Fruit fly (Drosophila melanogaster) whole organism, embryonic: ENCODE results near the gene Prosalpha6.

Experiments
- Atf6 ChIP-seq: fragments of 200-800 bp; sonication (Bioruptor generic); IDR thresholded peaks from 2 replicates; pipeline ENCODE4 v1.3.6; 2022; ENCODE audit warnings: missing biosample characterization, missing genetic modification characterization
- B-H1 ChIP-seq: fragments of 200-800 bp; sonication (Bioruptor generic); IDR thresholded peaks from 3 replicates; pipeline ENCODE4 v1.3.6; 2022; ENCODE audit warnings: missing biosample characterization, missing genetic modification characterization
- BtbVII ChIP-seq: fragments of 200-800 bp; sonication (Bioruptor generic); optimal IDR thresholded peaks from 3 replicates; lab custom pipeline; 2017; ENCODE audit warnings: missing biosample characterization, mild to moderate bottlenecking, missing genetic modification characterization
- CG10209 ChIP-seq: fragments of 200-800 bp; sonication (Bioruptor generic); optimal IDR thresholded peaks from 3 replicates; lab custom pipeline; 2017; ENCODE audit warnings: missing biosample characterization, mild to moderate bottlenecking, missing genetic modification characterization, missing genetic modification reagents
- CG12236 ChIP-seq: fragments of 200-800 bp; sonication (Bioruptor generic); optimal IDR thresholded peaks from 2 replicates; lab custom pipeline; 2016; ENCODE audit warnings: missing biosample characterization, missing genetic modification characterization
- CG1233 ChIP-seq: fragments of 200-800 bp; sonication (Bioruptor generic); optimal IDR thresholded peaks from 4 replicates; lab custom pipeline; 2018; ENCODE audit warnings: missing biosample characterization, mild to moderate bottlenecking, missing genetic modification characterization
- CG12769 ChIP-seq: fragments of 200-800 bp; sonication (Bioruptor generic); optimal IDR thresholded peaks from 2 replicates; lab custom pipeline; 2019; ENCODE audit warnings: missing biosample characterization, mild to moderate bottlenecking, missing genetic modification characterization, moderate library complexity
- CG14860 ChIP-seq: fragments of 200-800 bp; sonication (Bioruptor generic); IDR thresholded peaks from 3 replicates; pipeline ENCODE4 v1.3.6; 2022; ENCODE audit warnings: missing biosample characterization, missing genetic modification characterization; ENCODE audit not compliant: partially characterized antibody
- CG1529 ChIP-seq: fragments of 200-800 bp; sonication (Bioruptor generic); optimal IDR thresholded peaks from 3 replicates; lab custom pipeline; 2018; ENCODE audit warnings: missing biosample characterization, missing genetic modification characterization
- CG1832 ChIP-seq: fragments of 200-800 bp; sonication (Bioruptor generic); optimal IDR thresholded peaks from 2 replicates; lab custom pipeline; 2017; ENCODE audit warnings: missing biosample characterization, mild to moderate bottlenecking, missing genetic modification characterization, inconsistent platforms
- CG18619 ChIP-seq: fragments of 200-800 bp; sonication (Bioruptor generic); optimal IDR thresholded peaks from 3 replicates; lab custom pipeline; 2017; ENCODE audit warnings: missing biosample characterization, mild to moderate bottlenecking, missing genetic modification characterization
- CG2129 ChIP-seq: fragments of 200-800 bp; sonication (Bioruptor generic); IDR thresholded peaks from 2 replicates; pipeline ENCODE4 v1.3.6; 2022; ENCODE audit warnings: missing biosample characterization, missing genetic modification characterization; ENCODE audit not compliant: partially characterized antibody
- CG30020 ChIP-seq: fragments of 200-800 bp; optimal IDR thresholded peaks from 2 replicates; lab custom pipeline; 2019; ENCODE audit warnings: missing biosample characterization, mild to moderate bottlenecking, missing genetic modification characterization, moderate library complexity
- CG30431 ChIP-seq: fragments of 200-800 bp; sonication (Bioruptor generic); optimal IDR thresholded peaks from 2 replicates; lab custom pipeline; 2017; ENCODE audit warnings: missing biosample characterization, missing genetic modification characterization
- CG31224 ChIP-seq: fragments of 200-800 bp; sonication (Bioruptor generic); IDR thresholded peaks from 2 replicates; pipeline ENCODE4 v1.3.6; 2022; ENCODE audit warnings: missing biosample characterization, missing genetic modification characterization
- CG3281 ChIP-seq: fragments of 200-800 bp; sonication (Bioruptor generic); optimal IDR thresholded peaks from 3 replicates; lab custom pipeline; 2017; ENCODE audit warnings: missing biosample characterization, mild to moderate bottlenecking, missing genetic modification characterization
- CG34376 ChIP-seq: fragments of 200-800 bp; sonication (Bioruptor generic); optimal IDR thresholded peaks from 2 replicates; lab custom pipeline; 2018; ENCODE audit warnings: missing biosample characterization, mild to moderate bottlenecking, missing genetic modification characterization
- CG4820 ChIP-seq: fragments of 200-800 bp; sonication (Bioruptor generic); optimal IDR thresholded peaks from 3 replicates; lab custom pipeline; 2016; ENCODE audit warnings: missing biosample characterization, missing genetic modification characterization
- CG6175 ChIP-seq: fragments of 200-800 bp; sonication (Bioruptor generic); IDR thresholded peaks from 3 replicates; pipeline ENCODE4 v1.3.6; 2022; ENCODE audit warnings: missing biosample characterization, missing genetic modification characterization
- CG9437 ChIP-seq: fragments of 200-800 bp; sonication (Bioruptor generic); optimal IDR thresholded peaks from 2 replicates; lab custom pipeline; 2018; ENCODE audit warnings: missing biosample characterization, mild to moderate bottlenecking, missing genetic modification characterization
- Camta ChIP-seq: fragments of 200-800 bp; sonication (Bioruptor generic); optimal IDR thresholded peaks from 2 replicates; lab custom pipeline; 2016; ENCODE audit warnings: missing biosample characterization, missing genetic modification characterization
- CoRest ChIP-seq: fragments of 200-800 bp; sonication (Bioruptor generic); optimal IDR thresholded peaks from 3 replicates; lab custom pipeline; 2018; ENCODE audit warnings: missing biosample characterization, mild to moderate bottlenecking, missing genetic modification characterization, moderate library complexity
- Dref ChIP-seq: fragments of 200-800 bp; sonication (Bioruptor generic); IDR thresholded peaks from 2 replicates; pipeline ENCODE4 v1.3.6; 2022; ENCODE audit warnings: missing biosample characterization, missing genetic modification characterization
- H15 ChIP-seq: fragments of 200-800 bp; sonication (Bioruptor generic); IDR thresholded peaks from 3 replicates; pipeline ENCODE4 v1.3.6; 2022; ENCODE audit warnings: missing biosample characterization, missing genetic modification characterization
- Lim3 ChIP-seq: fragments of 200-800 bp; sonication (Bioruptor generic); IDR thresholded peaks from 2 replicates; pipeline ENCODE4 v1.3.6; 2022; ENCODE audit warnings: missing biosample characterization, missing genetic modification characterization
- NK7.1 ChIP-seq: fragments of 200-800 bp; sonication (Bioruptor generic); optimal IDR thresholded peaks from 3 replicates; lab custom pipeline; 2016; ENCODE audit warnings: missing biosample characterization, missing genetic modification characterization
- Neu2 ChIP-seq: fragments of 200-800 bp; sonication (Bioruptor generic); optimal IDR thresholded peaks from 3 replicates; lab custom pipeline; 2016; ENCODE audit warnings: missing biosample characterization, missing genetic modification characterization, borderline replicate concordance
- Oaz ChIP-seq: fragments of 200-800 bp; sonication (Bioruptor generic); IDR thresholded peaks from 2 replicates; pipeline ENCODE4 v1.3.6; 2022; ENCODE audit warnings: missing biosample characterization, missing genetic modification characterization
- PHDP ChIP-seq: fragments of 200-800 bp; sonication (Bioruptor generic); optimal IDR thresholded peaks from 3 replicates; lab custom pipeline; 2018; ENCODE audit warnings: missing biosample characterization, mild to moderate bottlenecking, missing genetic modification characterization, moderate library complexity
- Ptx1 ChIP-seq: fragments of 200-800 bp; sonication (Bioruptor generic); IDR thresholded peaks from 2 replicates; pipeline ENCODE4 v1.3.6; 2022; ENCODE audit warnings: missing biosample characterization, missing genetic modification characterization
- Taf1 ChIP-seq: fragments of 200-800 bp; sonication (Bioruptor generic); IDR thresholded peaks from 2 replicates; pipeline ENCODE4 v1.3.6; 2022; ENCODE audit warnings: missing biosample characterization, missing genetic modification characterization
- ato ChIP-seq: fragments of 200-800 bp; sonication (Bioruptor generic); IDR thresholded peaks from 2 replicates; pipeline ENCODE4 v1.3.6; 2022; ENCODE audit warnings: missing biosample characterization, missing genetic modification characterization; ENCODE audit not compliant: partially characterized antibody
- bab2 ChIP-seq: fragments of 200-800 bp; sonication (Bioruptor generic); optimal IDR thresholded peaks from 2 replicates; lab custom pipeline; 2016; ENCODE audit warnings: missing biosample characterization, missing genetic modification characterization
- br ChIP-seq: fragments of >200 bp; optimal IDR thresholded peaks from 2 replicates; lab custom pipeline; 2017
- chn ChIP-seq: fragments of 200-800 bp; sonication (Bioruptor generic); optimal IDR thresholded peaks from 2 replicates; lab custom pipeline; 2016; ENCODE audit warnings: missing biosample characterization, missing genetic modification characterization
- crp ChIP-seq, 2 experiments: fragments of 200-800 bp; sonication (Bioruptor generic); optimal IDR thresholded peaks; 2 replicates in 1 of 2; 3 replicates in 1 of 2; lab custom pipeline; 2017; ENCODE audit warnings: missing biosample characterization in 2 of 2, missing genetic modification characterization in 2 of 2, mild to moderate bottlenecking in 1 of 2, moderate library complexity in 1 of 2
- dpn ChIP-seq, 2 experiments: fragments of 200-800 bp; sonication (Bioruptor generic); optimal IDR thresholded peaks; 3 replicates each; lab custom pipeline; 2016; ENCODE audit warnings: missing biosample characterization in 2 of 2, missing genetic modification characterization in 2 of 2
- eyg ChIP-seq: fragments of 200-800 bp; sonication (Bioruptor generic); optimal IDR thresholded peaks from 3 replicates; lab custom pipeline; 2016; ENCODE audit warnings: missing biosample characterization, missing genetic modification characterization
- fd102C ChIP-seq: fragments of 200-800 bp; sonication (Bioruptor generic); optimal IDR thresholded peaks from 2 replicates; lab custom pipeline; 2018; ENCODE audit warnings: missing biosample characterization, mild to moderate bottlenecking, missing genetic modification characterization, moderate library complexity
- kay ChIP-seq: fragments of 200-800 bp; sonication (Bioruptor generic); optimal IDR thresholded peaks from 2 replicates; lab custom pipeline; 2016; ENCODE audit warnings: missing biosample characterization, missing genetic modification characterization
- klu ChIP-seq: fragments of 200-800 bp; sonication (Bioruptor generic); IDR thresholded peaks from 2 replicates; pipeline ENCODE4 v1.3.6; 2022; ENCODE audit warnings: missing biosample characterization, missing genetic modification characterization
- kni ChIP-seq: fragments of 200-800 bp; sonication (Bioruptor generic); optimal IDR thresholded peaks from 3 replicates; lab custom pipeline; 2017; ENCODE audit warnings: mild to moderate bottlenecking, missing biosample characterization, missing genetic modification reagents, missing genetic modification characterization
- nerfin-1 ChIP-seq: fragments of 200-800 bp; sonication (Bioruptor generic); optimal IDR thresholded peaks from 3 replicates; lab custom pipeline; 2019; ENCODE audit warnings: missing biosample characterization, mild to moderate bottlenecking, missing genetic modification characterization, moderate library complexity
- otp ChIP-seq: fragments of 200-800 bp; sonication (Bioruptor generic); IDR thresholded peaks from 3 replicates; pipeline ENCODE4, ENCODE4 v1.3.6; 2022; ENCODE audit warnings: missing biosample characterization, missing genetic modification characterization
- pita ChIP-seq: fragments of 200-800 bp; sonication (Bioruptor generic); optimal IDR thresholded peaks from 2 replicates; lab custom pipeline; 2017; ENCODE audit warnings: missing biosample characterization, mild to moderate bottlenecking, missing genetic modification characterization
- sim ChIP-seq: fragments of 200-800 bp; sonication (Bioruptor generic); IDR thresholded peaks from 2 replicates; pipeline ENCODE4 v1.3.6; 2022; ENCODE audit warnings: missing biosample characterization, missing genetic modification characterization
- sima ChIP-seq: fragments of 200-800 bp; sonication (Bioruptor generic); optimal IDR thresholded peaks from 2 replicates; lab custom pipeline; 2016; ENCODE audit warnings: missing biosample characterization, missing genetic modification characterization
- sr ChIP-seq: fragments of 200-800 bp; sonication (Bioruptor generic); IDR thresholded peaks from 3 replicates; pipeline ENCODE4 v1.3.6; 2022; ENCODE audit warnings: missing biosample characterization, missing genetic modification characterization
- ssp ChIP-seq: fragments of 200-800 bp; sonication (Bioruptor generic); IDR thresholded peaks from 2 replicates; pipeline ENCODE4 v1.3.6; 2022; ENCODE audit warnings: missing biosample characterization, missing genetic modification characterization
- tin ChIP-seq: fragments of 200-800 bp; sonication (Bioruptor generic); optimal IDR thresholded peaks from 3 replicates; lab custom pipeline; 2016; ENCODE audit warnings: missing biosample characterization, missing genetic modification characterization
- wdn ChIP-seq: fragments of 200-800 bp; sonication (Bioruptor generic); IDR thresholded peaks from 2 replicates; pipeline ENCODE4 v1.3.6; 2022; ENCODE audit warnings: missing biosample characterization, missing genetic modification characterization
- wek ChIP-seq: fragments of 200-800 bp; sonication (Bioruptor generic); optimal IDR thresholded peaks from 3 replicates; lab custom pipeline; 2018; ENCODE audit warnings: missing biosample characterization, mild to moderate bottlenecking, missing genetic modification characterization, moderate library complexity

Gene Prosalpha6

dm6 chr2L:10246785-10247190 is 25.6 kb downstream of the Prosalpha6 start, which contains the start of gene chico (continued):
- TF ChIP-seq Taf1 (GFP tag; lab: Robert Waterston, UW) (no peak), Lim3 (no peak), CG6175 (GFP tag; lab: Robert Waterston, UW) (no peak), BtbVII (GFP tag; lab: Kevin White, UChicago) (no peak), CG30431 (GFP tag; lab: Kevin White, UChicago) (no peak), ato (GFP tag; lab: Robert Waterston, UW) (peak; percentile 55; the same call in 1 of the 2 replicates), wek (GFP tag; lab: Kevin White, UChicago) (peak; percentile 4), tin (GFP tag; lab: Kevin White, UChicago) (no peak), Oaz (no peak), eyg (no peak), CG1832 (GFP tag; lab: Kevin White, UChicago) (no peak), chn (GFP tag; lab: Kevin White, UChicago) (no peak), CG3281 (GFP tag; lab: Kevin White, UChicago) (no peak), kni (GFP tag; lab: Kevin White, UChicago) (no peak), sr (GFP tag; lab: Robert Waterston, UW) (no peak), Atf6 (GFP tag; lab: Robert Waterston, UW) (0 out of 2 replicates have a peak, but pooled peaks have one; percentile 12), Camta (no peak), CG2129 (GFP tag; lab: Robert Waterston, UW) (no peak), klu (GFP tag; lab: Robert Waterston, UW) (no peak), H15 (GFP tag; lab: Robert Waterston, UW) (no peak), CG4820 (GFP tag; lab: Kevin White, UChicago) (no peak), CG18619 (no peak), CG10209 (GFP tag; lab: Kevin White, UChicago) (no peak), PHDP (tag; lab: Kevin White, UChicago) (no peak), bab2 (GFP tag; lab: Kevin White, UChicago) (no peak), CG34376 (GFP tag; lab: Kevin White, UChicago) (peak; percentile 63), Ptx1 (no peak), NK7.1 (GFP tag; lab: Kevin White, UChicago) (no peak), CG14860 (GFP tag; lab: Robert Waterston, UW) (peak; percentile 68)

dm6 chr2L:10249655-10250202 is 28.6 kb downstream of the Prosalpha6 start:
- TF ChIP-seq wdn (GFP tag; lab: Robert Waterston, UW) (no peak), Dref (GFP tag; lab: Robert Waterston, UW) (no peak), B-H1 (GFP tag; lab: Robert Waterston, UW) (no peak), CG1233 (GFP tag; lab: Kevin White, UChicago) (peak; percentile 78), br (lab: Kevin White, UChicago) (no peak), CG1529 (GFP tag; lab: Kevin White, UChicago) (peak; percentile 40), fd102C (GFP tag; lab: Kevin White, UChicago) (peak; percentile 46), crp (GFP tag; optimal IDR thresholded peaks at IDR 0.05; lab: Kevin White, UChicago) (no peak), sim (GFP tag; lab: Robert Waterston, UW) (no peak), sima (no peak), otp (GFP tag; lab: Robert Waterston, UW) (no peak), CG12769 (tag; lab: Kevin White, UChicago) (no peak), CG30020 (tag; lab: Kevin White, UChicago) (peak; percentile 74), kay (no peak), dpn (GFP tag; optimal IDR thresholded peaks at IDR 0.05; lab: Kevin White, UChicago) (no peak), Neu2 (GFP tag; lab: Kevin White, UChicago) (peak; percentile 35), pita (GFP tag; lab: Kevin White, UChicago) (no peak), CG12236 (GFP tag; lab: Kevin White, UChicago) (no peak), CG31224 (GFP tag; lab: Robert Waterston, UW) (no peak), CG14860 (GFP tag; lab: Robert Waterston, UW) (no peak), ssp (GFP tag; lab: Robert Waterston, UW) (no peak), CoRest (no peak), nerfin-1 (tag; lab: Kevin White, UChicago) (peak; percentile 91), CG9437 (GFP tag; lab: Kevin White, UChicago) (no peak)
